Fruit fly (Drosophila melanogaster) whole organism, embryonic: ENCODE results near the gene Vps52.
A peak's percentile ranks its signal among the peaks of the same experiment; 100 is the strongest.

ENCODE experiments used
- Ada2b ChIP-seq: fragments of 200-800 bp; sonication (Bioruptor generic); IDR thresholded peaks from 2 replicates; pipeline ENCODE4 v1.3.6; 2022; ENCODE audit warnings: missing biosample characterization, missing genetic modification characterization
- Antp ChIP-seq: fragments of 200-800 bp; sonication (Bioruptor generic); optimal IDR thresholded peaks from 3 replicates; lab custom pipeline; 2016; ENCODE audit warnings: missing biosample characterization, missing genetic modification characterization
- B-H2 ChIP-seq: fragments of 200-800 bp; sonication (Bioruptor generic); optimal IDR thresholded peaks from 2 replicates; lab custom pipeline; 2018; ENCODE audit warnings: missing biosample characterization, mild to moderate bottlenecking, missing genetic modification characterization
- BtbVII ChIP-seq: fragments of 200-800 bp; sonication (Bioruptor generic); optimal IDR thresholded peaks from 3 replicates; lab custom pipeline; 2017; ENCODE audit warnings: missing biosample characterization, mild to moderate bottlenecking, missing genetic modification characterization
- CG11695 ChIP-seq: fragments of 200-800 bp; sonication (Bioruptor generic); IDR thresholded peaks from 3 replicates; pipeline ENCODE4 v1.3.6; 2022; ENCODE audit warnings: missing biosample characterization, missing genetic modification characterization
- CG13894 ChIP-seq: fragments of 200-800 bp; sonication (Bioruptor generic); optimal IDR thresholded peaks from 3 replicates; lab custom pipeline; 2018; ENCODE audit warnings: missing biosample characterization, mild to moderate bottlenecking, missing genetic modification characterization, moderate library complexity
- CG17612 ChIP-seq: fragments of 200-800 bp; sonication (Bioruptor generic); IDR thresholded peaks from 2 replicates; pipeline ENCODE4 v1.3.6; 2022; ENCODE audit warnings: missing biosample characterization, missing genetic modification characterization
- CG17802 ChIP-seq: fragments of 200-800 bp; sonication (Bioruptor generic); optimal IDR thresholded peaks from 2 replicates; lab custom pipeline; 2018; ENCODE audit warnings: missing biosample characterization, mild to moderate bottlenecking, missing genetic modification characterization, moderate library complexity
- CG2202 ChIP-seq: fragments of 200-800 bp; sonication (Bioruptor generic); optimal IDR thresholded peaks from 2 replicates; lab custom pipeline; 2018; ENCODE audit warnings: missing biosample characterization, mild to moderate bottlenecking, missing genetic modification characterization
- CG30431 ChIP-seq: fragments of 200-800 bp; sonication (Bioruptor generic); optimal IDR thresholded peaks from 2 replicates; lab custom pipeline; 2017; ENCODE audit warnings: missing biosample characterization, missing genetic modification characterization
- CG31441 ChIP-seq: fragments of 200-800 bp; sonication (Bioruptor generic); IDR thresholded peaks from 2 replicates; pipeline ENCODE4 v1.3.6; 2022; ENCODE audit warnings: missing biosample characterization, missing genetic modification characterization
- CG33213 ChIP-seq: fragments of 200-800 bp; sonication (Bioruptor generic); optimal IDR thresholded peaks from 3 replicates; lab custom pipeline; 2016; ENCODE audit warnings: missing biosample characterization, missing genetic modification characterization
- CG4820 ChIP-seq: fragments of 200-800 bp; sonication (Bioruptor generic); optimal IDR thresholded peaks from 3 replicates; lab custom pipeline; 2016; ENCODE audit warnings: missing biosample characterization, missing genetic modification characterization
- CG4854 ChIP-seq: fragments of 200-800 bp; sonication (Bioruptor generic); optimal IDR thresholded peaks from 2 replicates; lab custom pipeline; 2016; ENCODE audit warnings: missing biosample characterization, missing genetic modification characterization, inconsistent platforms
- CG6813 ChIP-seq: fragments of 200-800 bp; sonication (Bioruptor generic); optimal IDR thresholded peaks from 2 replicates; lab custom pipeline; 2017; ENCODE audit warnings: missing biosample characterization, missing genetic modification characterization, mild to moderate bottlenecking, moderate library complexity, missing genetic modification reagents
- CG7786 ChIP-seq: fragments of 200-800 bp; sonication (Bioruptor generic); optimal IDR thresholded peaks from 2 replicates; lab custom pipeline; 2016; ENCODE audit warnings: missing biosample characterization, missing genetic modification characterization
- CG8388 ChIP-seq: fragments of 200-800 bp; sonication (Bioruptor generic); optimal IDR thresholded peaks from 2 replicates; lab custom pipeline; 2019; ENCODE audit warnings: missing biosample characterization, mild to moderate bottlenecking, missing genetic modification characterization, moderate library complexity
- CG8924 ChIP-seq: fragments of 200-800 bp; optimal IDR thresholded peaks from 3 replicates; lab custom pipeline; 2019; ENCODE audit warnings: missing biosample characterization, mild to moderate bottlenecking, missing genetic modification characterization, moderate library complexity
- CG9215 ChIP-seq: fragments of 200-800 bp; sonication (Bioruptor generic); IDR thresholded peaks from 2 replicates; pipeline ENCODE4 v1.3.6; 2022; ENCODE audit warnings: missing biosample characterization, missing genetic modification characterization
- CG9609 ChIP-seq: fragments of 200-800 bp; sonication (Bioruptor generic); optimal IDR thresholded peaks from 3 replicates; lab custom pipeline; 2016; ENCODE audit warnings: missing biosample characterization, missing genetic modification characterization
- CoRest ChIP-seq: fragments of 200-800 bp; sonication (Bioruptor generic); optimal IDR thresholded peaks from 3 replicates; lab custom pipeline; 2018; ENCODE audit warnings: missing biosample characterization, mild to moderate bottlenecking, missing genetic modification characterization, moderate library complexity
- Doc3 ChIP-seq: fragments of 200-800 bp; sonication (Bioruptor generic); IDR thresholded peaks from 3 replicates; pipeline ENCODE4 v1.3.6; 2022; ENCODE audit warnings: missing biosample characterization, missing genetic modification characterization; ENCODE audit not compliant: partially characterized antibody
- E2f2 ChIP-seq: fragments of 200-800 bp; sonication (Bioruptor generic); IDR thresholded peaks from 2 replicates; pipeline ENCODE4 v1.3.6; 2022; ENCODE audit warnings: missing biosample characterization, missing genetic modification characterization
- Fer1 ChIP-seq: fragments of 200-800 bp; sonication (Bioruptor generic); optimal IDR thresholded peaks from 2 replicates; lab custom pipeline; 2017; ENCODE audit warnings: missing biosample characterization, mild to moderate bottlenecking, missing genetic modification characterization
- Hr39 ChIP-seq: fragments of >200 bp; optimal IDR thresholded peaks from 2 replicates; lab custom pipeline; 2017
- Hr51 ChIP-seq, 2 experiments: fragments of 200-800 bp; sonication (Bioruptor generic); optimal IDR thresholded peaks; 2 replicates in 1 of 2; 3 replicates in 1 of 2; lab custom pipeline; 2016 to 2018; ENCODE audit warnings: missing biosample characterization in 2 of 2, missing genetic modification characterization in 2 of 2, mild to moderate bottlenecking in 1 of 2, moderate library complexity in 1 of 2
- Hr78 ChIP-seq, 2 experiments: fragments of 200-800 bp in 1 of 2; fragments of >200 bp in 1 of 2; sonication (Bioruptor generic) in 1 of 2; optimal IDR thresholded peaks; 2 replicates each; lab custom pipeline; 2017 to 2019; ENCODE audit warnings: missing biosample characterization in 2 of 2, missing genetic modification characterization in 2 of 2, mild to moderate bottlenecking in 1 of 2, moderate library complexity in 1 of 2
- Lpt ChIP-seq: fragments of >200 bp; optimal IDR thresholded peaks from 2 replicates; lab custom pipeline; 2018; ENCODE audit warnings: missing biosample characterization, missing genetic modification characterization
- MTF-1 ChIP-seq: fragments of 200-800 bp; sonication (Bioruptor generic); optimal IDR thresholded peaks from 2 replicates; lab custom pipeline; 2018; ENCODE audit warnings: missing biosample characterization, mild to moderate bottlenecking, missing genetic modification characterization, borderline replicate concordance
- Neu2 ChIP-seq: fragments of 200-800 bp; sonication (Bioruptor generic); optimal IDR thresholded peaks from 3 replicates; lab custom pipeline; 2016; ENCODE audit warnings: missing biosample characterization, missing genetic modification characterization, borderline replicate concordance
- btn ChIP-seq: fragments of 200-800 bp; sonication (Bioruptor generic); optimal IDR thresholded peaks from 2 replicates; lab custom pipeline; 2016; ENCODE audit warnings: missing biosample characterization, missing genetic modification characterization
- crp ChIP-seq, 2 experiments: fragments of 200-800 bp; sonication (Bioruptor generic); optimal IDR thresholded peaks; 2 replicates in 1 of 2; 3 replicates in 1 of 2; lab custom pipeline; 2017; ENCODE audit warnings: missing biosample characterization in 2 of 2, missing genetic modification characterization in 2 of 2, mild to moderate bottlenecking in 1 of 2, moderate library complexity in 1 of 2
- dati ChIP-seq: fragments of 200-800 bp; sonication (Bioruptor generic); IDR thresholded peaks from 2 replicates; pipeline ENCODE4 v1.3.6; 2022; ENCODE audit warnings: missing biosample characterization, missing genetic modification characterization
- disco-r ChIP-seq: fragments of 200-800 bp; sonication (Bioruptor generic); optimal IDR thresholded peaks from 2 replicates; lab custom pipeline; 2016; ENCODE audit warnings: missing biosample characterization, missing genetic modification characterization
- dysf ChIP-seq: fragments of 200-800 bp; sonication (Bioruptor generic); IDR thresholded peaks from 3 replicates; pipeline ENCODE4 v1.3.6; 2022; ENCODE audit warnings: missing biosample characterization, missing genetic modification characterization
- fd3F ChIP-seq: fragments of 200-800 bp; sonication (Bioruptor generic); optimal IDR thresholded peaks from 2 replicates; lab custom pipeline; 2018; ENCODE audit warnings: missing biosample characterization, mild to moderate bottlenecking, missing genetic modification characterization, moderate library complexity
- grau ChIP-seq: fragments of 200-800 bp; optimal IDR thresholded peaks from 3 replicates; lab custom pipeline; 2019; ENCODE audit warnings: missing biosample characterization, mild to moderate bottlenecking, missing genetic modification characterization, moderate library complexity
- gt ChIP-seq: fragments of 200-800 bp; sonication (Bioruptor generic); IDR thresholded peaks from 2 replicates; pipeline ENCODE4 v1.3.6; 2022; ENCODE audit warnings: missing biosample characterization, missing genetic modification characterization
- hb ChIP-seq: fragments of 200-800 bp; sonication (Bioruptor generic); IDR thresholded peaks from 3 replicates; pipeline ENCODE4 v1.3.6; 2022; ENCODE audit warnings: missing biosample characterization, missing genetic modification characterization; ENCODE audit not compliant: partially characterized antibody
- insv ChIP-seq, 2 experiments: fragments of 200-800 bp; sonication (Bioruptor generic); optimal IDR thresholded peaks; 3 replicates each; lab custom pipeline; 2016 to 2018; ENCODE audit warnings: missing biosample characterization in 2 of 2, missing genetic modification characterization in 2 of 2
- luna ChIP-seq: fragments of 200-800 bp; sonication (Bioruptor generic); optimal IDR thresholded peaks from 2 replicates; lab custom pipeline; 2016; ENCODE audit warnings: missing biosample characterization, missing genetic modification characterization
- prd ChIP-seq, 3 experiments: fragments of >200 bp in 2 of 3; fragments of 200-800 bp in 1 of 3; sonication (Bioruptor generic) in 1 of 3; optimal IDR thresholded peaks in 2 of 3; IDR thresholded peaks in 1 of 3; 2 replicates in 2 of 3; 3 replicates in 1 of 3; pipeline versions ENCODE4 v1.3.6 to Lab custom; 2017 to 2022; ENCODE audit warnings: missing biosample characterization in 1 of 3, missing genetic modification characterization in 1 of 3
- tna ChIP-seq: fragments of 200-800 bp; sonication (Bioruptor generic); IDR thresholded peaks from 2 replicates; pipeline ENCODE4 v1.3.6; 2022; ENCODE audit warnings: missing biosample characterization, missing genetic modification characterization; ENCODE audit not compliant: partially characterized antibody
- trem ChIP-seq: fragments of 200-800 bp; optimal IDR thresholded peaks from 3 replicates; lab custom pipeline; 2019; ENCODE audit warnings: missing biosample characterization, mild to moderate bottlenecking, missing genetic modification characterization, moderate library complexity
- trh ChIP-seq: fragments of 200-800 bp; sonication (Bioruptor generic); optimal IDR thresholded peaks from 2 replicates; lab custom pipeline; 2016; ENCODE audit warnings: missing biosample characterization, missing genetic modification characterization
- tup ChIP-seq: fragments of 200-800 bp; sonication (Bioruptor generic); optimal IDR thresholded peaks from 2 replicates; lab custom pipeline; 2016; ENCODE audit warnings: missing biosample characterization, mild to moderate bottlenecking, missing genetic modification characterization, moderate library complexity
- tx ChIP-seq: fragments of 200-800 bp; sonication (Bioruptor generic); optimal IDR thresholded peaks from 2 replicates; lab custom pipeline; 2016; ENCODE audit warnings: missing biosample characterization, missing genetic modification characterization
- vfl ChIP-seq: fragments of 200-800 bp; sonication (Bioruptor generic); optimal IDR thresholded peaks from 2 replicates; lab custom pipeline; 2016; ENCODE audit warnings: missing biosample characterization, missing genetic modification characterization

The Vps52 gene

dm6 chr2L:5546518-5547287, 23.0 kb upstream of the Vps52 start, which contains the start of gene Oscillin (continued):
- TF ChIP-seq Lpt (GFP tag; lab: Kevin White, UChicago): no peak
- TF ChIP-seq Hr78 (GFP tag; optimal IDR thresholded peaks at IDR 0.05; lab: Kevin White, UChicago): peak in 1 of 2 experiments; percentile 96
- TF ChIP-seq Ada2b (GFP tag; lab: Robert Waterston, UW): peak; percentile 73
- peak; percentile 54; the same call in 1 of the 2 replicates for TF ChIP-seq CG17612 (GFP tag; lab: Robert Waterston, UW)
- TF ChIP-seq CG7786 (GFP tag; lab: Kevin White, UChicago): no peak
- TF ChIP-seq CG6813 (GFP tag; lab: Kevin White, UChicago): peak; percentile 57
- TF ChIP-seq CG17802 (tag; lab: Kevin White, UChicago): peak; percentile 31
- no peak for TF ChIP-seq gt (GFP tag; lab: Robert Waterston, UW)
- peak; percentile 36 to 92 for TF ChIP-seq Hr51 (GFP tag; optimal IDR thresholded peaks at IDR 0.05; lab: Kevin White, UChicago)
- TF ChIP-seq btn (GFP tag; lab: Kevin White, UChicago): no peak
- TF ChIP-seq CG4854 (GFP tag; lab: Kevin White, UChicago): peak; percentile 48
- TF ChIP-seq B-H2 (GFP tag; lab: Kevin White, UChicago): peak; percentile 41
- TF ChIP-seq crp (GFP tag; optimal IDR thresholded peaks at IDR 0.05; lab: Kevin White, UChicago): peak in 1 of 2 experiments; percentile 33
- peak; percentile 84 for TF ChIP-seq CG8924
- peak; percentile 90 for TF ChIP-seq CG11695 (GFP tag; lab: Robert Waterston, UW)
- peak; percentile 86 for TF ChIP-seq grau (tag; lab: Kevin White, UChicago)
- peak; percentile 49; the same call in 1 of the 2 replicates for TF ChIP-seq dati (GFP tag; lab: Robert Waterston, UW)
- peak; percentile 81 for TF ChIP-seq dysf
- TF ChIP-seq vfl: no peak
- TF ChIP-seq Antp (GFP tag; lab: Kevin White, UChicago): peak; percentile 35
- no peak for TF ChIP-seq luna (GFP tag; lab: Kevin White, UChicago)
- TF ChIP-seq CG33213 (GFP tag; lab: Kevin White, UChicago): peak; percentile 41
- TF ChIP-seq CG13894 (tag; lab: Kevin White, UChicago): peak; percentile 71
- no peak for TF ChIP-seq Hr39
- peak; percentile 92 for TF ChIP-seq CG31441 (GFP tag; lab: Robert Waterston, UW)
- peak; percentile 69 for TF ChIP-seq trem
- TF ChIP-seq CG4820 (GFP tag; lab: Kevin White, UChicago): peak; percentile 65
- TF ChIP-seq tup (GFP tag; lab: Kevin White, UChicago): no peak
- TF ChIP-seq prd (optimal IDR thresholded peaks at IDR 0.05; lab: Kevin White, UChicago): no peak
- peak; percentile 79 for TF ChIP-seq prd (GFP tag; IDR thresholded peaks at IDR 0.05; lab: Robert Waterston, UW)
- TF ChIP-seq tna (GFP tag; lab: Robert Waterston, UW): peak; percentile 78
- TF ChIP-seq tx: peak; percentile 48
- TF ChIP-seq CG8388: peak; percentile 89
- peak; percentile 45; the same call in 2 of the 3 replicates for TF ChIP-seq Doc3 (GFP tag; lab: Robert Waterston, UW)
- peak; percentile 34 for TF ChIP-seq MTF-1 (GFP tag; lab: Kevin White, UChicago)
- peak; percentile 77 for TF ChIP-seq CG9215 (GFP tag; lab: Robert Waterston, UW)
- peak; percentile 50; the same call in 1 of the 2 replicates for TF ChIP-seq E2f2 (GFP tag; lab: Robert Waterston, UW)
- peak; percentile 85 for TF ChIP-seq CoRest (tag; lab: Kevin White, UChicago)
- TF ChIP-seq Neu2 (GFP tag; lab: Kevin White, UChicago): no peak
- TF ChIP-seq fd3F (GFP tag; lab: Kevin White, UChicago): peak; percentile 74
- TF ChIP-seq CG9609: no peak
- TF ChIP-seq BtbVII: peak; percentile 76
- peak; percentile 67 for TF ChIP-seq trh
- peak; percentile 45 for TF ChIP-seq CG30431
- peak; percentile 87 for TF ChIP-seq Fer1
- peak; percentile 84 for TF ChIP-seq hb (GFP tag; lab: Robert Waterston, UW)
- peak; percentile 28 for TF ChIP-seq CG2202 (tag; lab: Kevin White, UChicago)
- peak in 1 of 2 experiments; percentile 35 for TF ChIP-seq insv (GFP tag; optimal IDR thresholded peaks at IDR 0.05; lab: Kevin White, UChicago)
- TF ChIP-seq disco-r: no peak
